Fruit fly (Drosophila melanogaster) whole organism, wandering third instar larva: ENCODE data around the gene Wdr92.

Source experiments
- Abd-B ChIP-seq: fragments of >200 bp; optimal IDR thresholded peaks from 2 replicates; lab custom pipeline; 2017; ENCODE audit warnings: missing biosample characterization, missing genetic modification characterization
- CG32264 ChIP-seq: fragments of 200-800 bp; sonication (Bioruptor generic); optimal IDR thresholded peaks from 2 replicates; lab custom pipeline; 2016; ENCODE audit warnings: missing biosample characterization, missing genetic modification characterization
- CG9705 ChIP-seq: fragments of 200-800 bp; sonication (Bioruptor generic); optimal IDR thresholded peaks from 2 replicates; lab custom pipeline; 2018; ENCODE audit warnings: missing biosample characterization, mild to moderate bottlenecking, missing genetic modification characterization
- CrebA ChIP-seq: fragments of 200-800 bp; sonication (Bioruptor generic); optimal IDR thresholded peaks from 2 replicates; lab custom pipeline; 2016; ENCODE audit warnings: missing biosample characterization, mild to moderate bottlenecking, missing genetic modification characterization, borderline replicate concordance
- Dfd ChIP-seq: fragments of >200 bp; optimal IDR thresholded peaks from 2 replicates; lab custom pipeline; 2017; ENCODE audit warnings: missing biosample characterization, missing genetic modification characterization
- Dif ChIP-seq: fragments of 200-275, 200-300 bp; sonication (Bioruptor generic); optimal IDR thresholded peaks from 2 replicates; lab custom pipeline; 2018; ENCODE audit warnings: missing biosample characterization, missing genetic modification characterization; ENCODE audit not compliant: partially characterized antibody
- GATAd ChIP-seq: sonication (Bioruptor generic); optimal IDR thresholded peaks from 2 replicates; lab custom pipeline; 2016; ENCODE audit warnings: missing biosample characterization, missing genetic modification characterization
- HLH106 ChIP-seq: fragments of 200-800 bp; optimal IDR thresholded peaks from 3 replicates; lab custom pipeline; 2019; ENCODE audit warnings: missing biosample characterization, mild to moderate bottlenecking, missing genetic modification characterization, moderate library complexity
- Hnf4 ChIP-seq: fragments of 200-800 bp; sonication (Bioruptor generic); optimal IDR thresholded peaks from 2 replicates; lab custom pipeline; 2016; ENCODE audit warnings: missing biosample characterization, mild to moderate bottlenecking, missing genetic modification characterization
- Hr83 ChIP-seq: fragments of 200-300 bp; sonication (Bioruptor generic); optimal IDR thresholded peaks from 2 replicates; lab custom pipeline; 2016; ENCODE audit warnings: missing biosample characterization, mild to moderate bottlenecking, missing genetic modification characterization, moderate library complexity; ENCODE audit not compliant: poor library complexity, severe bottlenecking
- Jra ChIP-seq: sonication (Bioruptor generic); optimal IDR thresholded peaks from 2 replicates; lab custom pipeline; 2016; ENCODE audit warnings: missing biosample characterization, missing genetic modification characterization
- N ChIP-seq: fragments of >200 bp; optimal IDR thresholded peaks from 2 replicates; lab custom pipeline; 2018; ENCODE audit warnings: missing biosample characterization, missing external identifiers, missing genetic modification characterization
- OdsH ChIP-seq: fragments of 200-800 bp; sonication (Bioruptor generic); optimal IDR thresholded peaks from 2 replicates; lab custom pipeline; 2016; ENCODE audit warnings: missing biosample characterization, mild to moderate bottlenecking, missing genetic modification characterization
- Rel ChIP-seq, 2 experiments: fragments of 200-800 bp; sonication (Bioruptor generic) in 1 of 2; optimal IDR thresholded peaks; 2 replicates in 1 of 2; 3 replicates in 1 of 2; lab custom pipeline; 2016 to 2019; ENCODE audit warnings: mild to moderate bottlenecking in 2 of 2, missing biosample characterization in 2 of 2, missing genetic modification characterization in 2 of 2, moderate library complexity in 1 of 2
- Sp1 ChIP-seq: fragments of 200-800 bp; sonication (Bioruptor generic); optimal IDR thresholded peaks from 3 replicates; lab custom pipeline; 2019; ENCODE audit warnings: missing biosample characterization, mild to moderate bottlenecking, missing genetic modification characterization, moderate library complexity
- Vsx2 ChIP-seq: fragments of 200-300, 225-300 bp; sonication (Bioruptor generic); optimal IDR thresholded peaks from 2 replicates; lab custom pipeline; 2018; ENCODE audit warnings: missing biosample characterization, missing genetic modification characterization; ENCODE audit not compliant: partially characterized antibody
- br ChIP-seq: fragments of 200-800 bp; sonication (Bioruptor generic); optimal IDR thresholded peaks from 2 replicates; lab custom pipeline; 2016; ENCODE audit warnings: missing biosample characterization, missing genetic modification characterization
- brk ChIP-seq: fragments of 200-800 bp; sonication (Bioruptor generic); optimal IDR thresholded peaks from 2 replicates; lab custom pipeline; 2016; ENCODE audit warnings: missing biosample characterization, mild to moderate bottlenecking, missing genetic modification characterization
- dl ChIP-seq, 2 experiments: fragments of 175-275, 200-275 bp in 1 of 2; fragments of 200-275 bp in 1 of 2; sonication (Bioruptor generic); optimal IDR thresholded peaks; lab custom pipeline; 2018; ENCODE audit warnings: mild to moderate bottlenecking in 2 of 2, missing biosample characterization in 2 of 2, missing genetic modification characterization in 2 of 2, moderate library complexity in 2 of 2; ENCODE audit not compliant: partially characterized antibody in 2 of 2, insufficient read depth in 1 of 2
- dsf ChIP-seq: sonication (Bioruptor generic); optimal IDR thresholded peaks from 2 replicates; lab custom pipeline; 2016; ENCODE audit warnings: missing biosample characterization, missing genetic modification characterization, borderline replicate concordance
- ey ChIP-seq: fragments of 200-800 bp; sonication (Bioruptor generic); optimal IDR thresholded peaks from 2 replicates; lab custom pipeline; 2016; ENCODE audit warnings: missing biosample characterization, missing genetic modification characterization
- foxo ChIP-seq, 2 experiments: fragments of 200-800 bp; sonication (Bioruptor generic); optimal IDR thresholded peaks; 2 replicates in 1 of 2; 3 replicates in 1 of 2; lab custom pipeline; 2016 to 2017; ENCODE audit warnings: missing biosample characterization in 2 of 2, missing genetic modification characterization in 2 of 2
- fru ChIP-seq: fragments of 200-800 bp; sonication (Bioruptor generic); optimal IDR thresholded peaks from 3 replicates; lab custom pipeline; 2016; ENCODE audit warnings: missing biosample characterization, mild to moderate bottlenecking, missing genetic modification characterization
- h ChIP-seq: fragments of 200-800 bp; sonication (Bioruptor generic); optimal IDR thresholded peaks from 3 replicates; lab custom pipeline; 2016; ENCODE audit warnings: missing biosample characterization, mild to moderate bottlenecking, missing genetic modification characterization
- jim ChIP-seq: fragments of 175-275, 200-325 bp; sonication (Bioruptor generic); optimal IDR thresholded peaks from 2 replicates; lab custom pipeline; 2016; ENCODE audit warnings: missing biosample characterization, mild to moderate bottlenecking, missing genetic modification characterization
- lola ChIP-seq: fragments of >200 bp; optimal IDR thresholded peaks from 2 replicates; lab custom pipeline; 2017; ENCODE audit warnings: missing biosample characterization, missing genetic modification characterization
- pan ChIP-seq: fragments of >200 bp; optimal IDR thresholded peaks from 2 replicates; lab custom pipeline; 2017
- psq ChIP-seq: fragments of 200-800 bp; sonication (Bioruptor generic); optimal IDR thresholded peaks from 3 replicates; lab custom pipeline; 2017; ENCODE audit warnings: missing biosample characterization, mild to moderate bottlenecking, missing genetic modification characterization, moderate library complexity
- rgr ChIP-seq: fragments of 200-800 bp; sonication (Bioruptor generic); optimal IDR thresholded peaks from 3 replicates; lab custom pipeline; 2016; ENCODE audit warnings: missing biosample characterization, mild to moderate bottlenecking, missing genetic modification characterization
- sage ChIP-seq: fragments of 200-800 bp; sonication (Bioruptor generic); optimal IDR thresholded peaks from 2 replicates; lab custom pipeline; 2016; ENCODE audit warnings: missing biosample characterization, mild to moderate bottlenecking, missing genetic modification characterization
- sv ChIP-seq: fragments of 200-800 bp; sonication (Bioruptor generic); optimal IDR thresholded peaks from 3 replicates; lab custom pipeline; 2016; ENCODE audit warnings: missing biosample characterization, missing genetic modification characterization
- tai ChIP-seq: sonication (Bioruptor generic); optimal IDR thresholded peaks from 2 replicates; lab custom pipeline; 2016; ENCODE audit warnings: missing biosample characterization, missing genetic modification characterization
- usp ChIP-seq: fragments of >200 bp; optimal IDR thresholded peaks from 2 replicates; lab custom pipeline; 2017; ENCODE audit warnings: missing biosample characterization, missing genetic modification characterization
- woc ChIP-seq: sonication (Bioruptor generic); optimal IDR thresholded peaks from 2 replicates; lab custom pipeline; 2016; ENCODE audit warnings: missing biosample characterization, mild to moderate bottlenecking, missing genetic modification characterization

The Wdr92 gene

dm6 chr3L:17948195-17948594 lies 40.3 kb downstream of the Wdr92 start:
- TF ChIP-seq rgr (GFP tag; lab: Kevin White, UChicago) (no peak), Rel (GFP tag; optimal IDR thresholded peaks at IDR 0.05; lab: Kevin White, UChicago) (no peak), Rel (tag; optimal IDR thresholded peaks at IDR 0.05; lab: Kevin White, UChicago) (peak; percentile 55)

DNA sequence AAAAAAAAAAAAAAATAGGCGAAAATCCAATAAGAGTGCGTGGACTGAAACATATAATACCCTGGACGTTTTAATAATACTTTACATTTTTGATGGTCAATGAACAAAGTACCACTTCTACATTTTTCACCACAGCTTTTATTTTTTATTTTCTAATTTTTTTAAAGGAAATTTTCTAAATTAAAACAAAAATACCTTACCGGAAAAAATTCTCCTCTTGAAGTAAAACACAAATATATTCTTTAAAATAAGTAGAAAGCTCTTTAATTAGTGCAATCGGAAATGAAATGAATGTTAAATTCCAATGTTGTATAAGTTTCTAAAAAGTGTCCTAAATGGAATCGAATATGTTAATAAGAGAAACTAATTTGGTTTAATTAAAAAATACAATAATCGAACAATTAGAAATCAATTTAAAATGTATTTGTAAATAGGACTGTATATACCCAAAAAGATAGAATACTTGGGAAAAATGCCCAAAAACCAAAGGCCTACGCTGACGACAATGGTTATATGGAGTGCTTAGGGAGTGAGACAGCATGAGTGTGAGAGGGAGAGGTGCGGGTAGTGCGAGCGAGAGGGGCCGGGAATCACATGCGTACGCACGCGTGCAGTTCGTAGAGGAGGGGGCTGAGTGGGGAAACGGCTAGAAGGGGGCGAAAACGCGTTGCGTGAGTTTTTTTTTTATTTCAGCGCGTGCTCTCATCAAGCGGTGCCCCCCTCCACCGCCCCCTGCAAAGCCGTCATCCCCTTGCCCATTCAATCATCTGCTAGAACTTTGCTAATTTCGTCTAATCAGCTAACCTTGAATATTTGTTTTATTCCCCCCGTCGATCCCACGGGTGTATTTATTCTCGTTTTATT lies 40.9 kb downstream of the Wdr92 start:
- TF ChIP-seq CG9705 (GFP tag; lab: Kevin White, UChicago) (no peak), pan (lab: Kevin White, UChicago) (no peak), fru (GFP tag; lab: Kevin White, UChicago) (no peak), dl (GFP tag; optimal IDR thresholded peaks at IDR 0.05; lab: Kevin White, UChicago; ENCODE audit: insufficient read depth in 1 of 2, partially characterized antibody in 2 of 2) (no peak), lola (GFP tag; lab: Kevin White, UChicago) (no peak), Hr83 (no peak), N (GFP tag; lab: Kevin White, UChicago) (no peak), psq (no peak), h (GFP tag; lab: Kevin White, UChicago) (peak; percentile 62), jim (GFP tag; lab: Kevin White, UChicago) (peak; percentile 59), Sp1 (no peak), tai (GFP tag; lab: Kevin White, UChicago) (no peak), woc (GFP tag; lab: Kevin White, UChicago) (no peak), ey (no peak), Abd-B (GFP tag; lab: Kevin White, UChicago) (no peak), br (GFP tag; lab: Kevin White, UChicago) (no peak), Jra (GFP tag; lab: Kevin White, UChicago) (no peak), dsf (GFP tag; lab: Kevin White, UChicago) (no peak), Rel (GFP tag; optimal IDR thresholded peaks at IDR 0.05; lab: Kevin White, UChicago) (no peak), Rel (tag; optimal IDR thresholded peaks at IDR 0.05; lab: Kevin White, UChicago) (peak; percentile 93), sv (GFP tag; lab: Kevin White, UChicago) (no peak), foxo (GFP tag; optimal IDR thresholded peaks at IDR 0.05; lab: Kevin White, UChicago) (no peak), Dif (GFP tag; lab: Kevin White, UChicago) (no peak)

DNA sequence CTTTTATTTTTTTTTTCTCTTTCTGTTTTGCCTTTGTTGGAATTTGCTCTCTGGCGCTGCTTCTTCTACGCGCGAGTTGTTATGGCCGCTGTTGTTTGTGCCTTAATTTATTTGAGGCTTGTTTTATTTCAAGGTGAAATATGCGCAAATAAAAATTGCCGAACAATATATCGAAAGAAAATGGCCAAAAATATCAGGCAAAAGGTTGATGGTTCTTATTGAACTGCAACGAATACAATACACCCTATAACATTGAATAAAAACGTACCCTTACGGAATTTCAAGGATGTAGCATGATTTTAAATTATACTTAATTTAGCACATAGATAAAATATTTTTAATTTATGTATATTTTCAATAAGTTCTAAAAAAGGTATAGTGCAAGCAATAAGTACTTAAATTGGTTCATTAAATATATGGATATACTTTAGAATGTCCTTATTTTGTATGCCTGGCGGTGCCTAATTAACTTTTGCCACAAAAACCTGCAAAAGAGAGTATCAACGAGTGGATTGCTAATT lies 41.6 kb downstream of the Wdr92 start:
- TF ChIP-seq psq = peak; percentile 11
- TF ChIP-seq fru (GFP tag; lab: Kevin White, UChicago) = no peak
- no peak for TF ChIP-seq jim (GFP tag; lab: Kevin White, UChicago)
- no peak for TF ChIP-seq sage (GFP tag; lab: Kevin White, UChicago)
- TF ChIP-seq Sp1 = no peak
- TF ChIP-seq OdsH (GFP tag; lab: Kevin White, UChicago) = peak; percentile 9
- no peak for TF ChIP-seq Rel (GFP tag; optimal IDR thresholded peaks at IDR 0.05; lab: Kevin White, UChicago)
- TF ChIP-seq Rel (tag; optimal IDR thresholded peaks at IDR 0.05; lab: Kevin White, UChicago) = no peak
- TF ChIP-seq foxo (GFP tag; optimal IDR thresholded peaks at IDR 0.05; lab: Kevin White, UChicago) = peak in 1 of 2 experiments; percentile 41
- TF ChIP-seq CG32264 (GFP tag; lab: Kevin White, UChicago) = no peak
- TF ChIP-seq tai (GFP tag; lab: Kevin White, UChicago) = no peak
- TF ChIP-seq usp (GFP tag; lab: Kevin White, UChicago) = no peak
- TF ChIP-seq HLH106 (tag; lab: Kevin White, UChicago) = peak; percentile 32
- TF ChIP-seq Dfd (GFP tag; lab: Kevin White, UChicago) = no peak
- TF ChIP-seq Vsx2 (GFP tag; lab: Kevin White, UChicago) = no peak
- no peak for TF ChIP-seq GATAd
- TF ChIP-seq Abd-B (GFP tag; lab: Kevin White, UChicago) = no peak
- TF ChIP-seq woc (GFP tag; lab: Kevin White, UChicago) = no peak
- no peak for TF ChIP-seq dl (GFP tag; optimal IDR thresholded peaks at IDR 0.05; lab: Kevin White, UChicago; ENCODE audit: insufficient read depth in 1 of 2, partially characterized antibody in 2 of 2)
- no peak for TF ChIP-seq br (GFP tag; lab: Kevin White, UChicago)
- peak; percentile 39 for TF ChIP-seq Hnf4 (GFP tag; lab: Kevin White, UChicago)
- TF ChIP-seq CrebA (GFP tag; lab: Kevin White, UChicago) = peak; percentile 31
- no peak for TF ChIP-seq lola (GFP tag; lab: Kevin White, UChicago)
- TF ChIP-seq h (GFP tag; lab: Kevin White, UChicago) = peak; percentile 15
- TF ChIP-seq brk (GFP tag; lab: Kevin White, UChicago) = peak; percentile 66
- no peak for TF ChIP-seq N (GFP tag; lab: Kevin White, UChicago)
- TF ChIP-seq Hr83 = no peak
